Fruit fly (Drosophila melanogaster): ENCODE results near the gene Fntb.

The Fntb gene

DNA sequence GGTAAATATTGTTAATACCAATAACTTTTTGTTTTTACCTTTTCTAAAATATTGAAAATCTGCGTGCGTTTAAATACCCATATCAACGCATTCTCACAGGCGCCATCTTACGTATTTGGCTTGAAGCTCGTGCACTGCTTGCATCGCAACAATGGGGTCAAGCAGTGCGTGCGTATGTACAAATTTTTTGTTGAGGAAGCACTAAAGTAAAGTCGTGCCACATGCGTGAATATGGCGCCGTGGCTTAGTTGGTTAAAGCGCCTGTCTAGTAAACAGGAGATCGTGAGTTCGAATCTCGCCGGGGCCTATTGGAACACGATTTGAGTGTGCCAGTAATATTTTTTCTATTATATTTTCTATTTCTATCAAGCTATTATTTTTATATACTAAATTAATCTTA is 1.1 kb upstream of the Fntb start:
- TF ChIP-seq br (GFP tag; optimal IDR thresholded peaks at IDR 0.05), result peak; percentile 25
- peak; percentile 19 for TF ChIP-seq Hr83 (GFP tag; optimal IDR thresholded peaks at IDR 0.05; ENCODE audit: poor library complexity, severe bottlenecking)
- peak; percentile 27 for TF ChIP-seq rgr (GFP tag; optimal IDR thresholded peaks at IDR 0.05)
- no peak for TF ChIP-seq Dif (GFP tag; optimal IDR thresholded peaks at IDR 0.05; ENCODE audit: partially characterized antibody)
- peak in 1 of 2 experiments; percentile 20 for TF ChIP-seq foxo (GFP tag; optimal IDR thresholded peaks at IDR 0.05)
- no peak for TF ChIP-seq CrebA (GFP tag; optimal IDR thresholded peaks at IDR 0.05; ENCODE audit: borderline replicate concordance)
- TF ChIP-seq Rel (GFP tag; optimal IDR thresholded peaks at IDR 0.05), result no peak
- peak; percentile 6 for TF ChIP-seq Rel (tag; optimal IDR thresholded peaks at IDR 0.05)
- peak; percentile 66 for TF ChIP-seq Hnf4 (GFP tag; optimal IDR thresholded peaks at IDR 0.05)
- TF ChIP-seq pan (optimal IDR thresholded peaks at IDR 0.05), result no peak
- TF ChIP-seq N (GFP tag; optimal IDR thresholded peaks at IDR 0.05), result peak; percentile 60
- no peak for TF ChIP-seq CG9705 (GFP tag; optimal IDR thresholded peaks at IDR 0.05)
- TF ChIP-seq psq (GFP tag; optimal IDR thresholded peaks at IDR 0.05), result no peak
- TF ChIP-seq Sp1 (GFP tag; optimal IDR thresholded peaks at IDR 0.05), result peak; percentile 1
- no peak for TF ChIP-seq h (GFP tag; optimal IDR thresholded peaks at IDR 0.05)
- no peak for TF ChIP-seq Vsx2 (GFP tag; optimal IDR thresholded peaks at IDR 0.05; ENCODE audit: partially characterized antibody)
- peak; percentile 85 for TF ChIP-seq Myc (optimal IDR thresholded peaks at IDR 0.05)
- TF ChIP-seq HLH106 (tag; optimal IDR thresholded peaks at IDR 0.05), result peak; percentile 13

DNA sequence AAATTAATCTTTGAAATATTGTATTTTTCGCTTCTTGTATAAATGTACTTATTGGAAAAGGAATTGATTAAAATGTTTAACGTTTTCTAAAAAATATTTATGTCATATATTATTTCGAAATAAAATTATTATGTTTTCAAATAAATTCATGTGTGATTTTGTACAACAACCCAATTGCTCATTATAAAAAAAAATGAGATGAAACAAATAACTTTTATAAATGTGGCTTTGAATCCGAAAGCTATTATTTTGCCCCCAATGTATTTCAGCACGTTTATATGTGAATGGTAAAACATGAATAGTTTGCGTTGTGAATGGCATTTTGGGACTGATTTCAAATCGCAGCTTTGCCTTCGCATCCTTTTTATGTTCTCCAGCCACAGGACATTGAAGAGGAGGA is 1.8 kb downstream of the Fntb start, which contains the start of gene CG14881:
Gene CG14881, plus strand, starts transcription at position 301 of the 400 bp plus-strand sequence.
- no peak for TF ChIP-seq HLH106 (tag; optimal IDR thresholded peaks at IDR 0.05)
- no peak for TF ChIP-seq lola (GFP tag; optimal IDR thresholded peaks at IDR 0.05)
- no peak for TF ChIP-seq Jra (GFP tag; optimal IDR thresholded peaks at IDR 0.05)
- TF ChIP-seq dl (GFP tag; optimal IDR thresholded peaks at IDR 0.05; ENCODE audit: insufficient read depth in 1 of 2, partially characterized antibody in 2 of 2), result no peak
- no peak for TF ChIP-seq Hnf4 (GFP tag; optimal IDR thresholded peaks at IDR 0.05)
- no peak for TF ChIP-seq woc (GFP tag; optimal IDR thresholded peaks at IDR 0.05)
- no peak for TF ChIP-seq brk (GFP tag; optimal IDR thresholded peaks at IDR 0.05)
- TF ChIP-seq Dfd (GFP tag; optimal IDR thresholded peaks at IDR 0.05), result no peak
- no peak for TF ChIP-seq Abd-B (GFP tag; optimal IDR thresholded peaks at IDR 0.05)
- no peak for TF ChIP-seq Myc (optimal IDR thresholded peaks at IDR 0.05)
- TF ChIP-seq Rel (GFP tag; optimal IDR thresholded peaks at IDR 0.05), result no peak
- no peak for TF ChIP-seq Rel (tag; optimal IDR thresholded peaks at IDR 0.05)
- TF ChIP-seq Dif (GFP tag; optimal IDR thresholded peaks at IDR 0.05; ENCODE audit: partially characterized antibody), result no peak
- no peak for TF ChIP-seq sv (GFP tag; optimal IDR thresholded peaks at IDR 0.05)
- TF ChIP-seq tai (GFP tag; optimal IDR thresholded peaks at IDR 0.05), result no peak
- no peak for TF ChIP-seq dsf (GFP tag; optimal IDR thresholded peaks at IDR 0.05; ENCODE audit: borderline replicate concordance)
- no peak for TF ChIP-seq Hr78 (GFP tag; optimal IDR thresholded peaks at IDR 0.05)
- no peak for TF ChIP-seq psq (GFP tag; optimal IDR thresholded peaks at IDR 0.05)
- TF ChIP-seq usp (GFP tag; optimal IDR thresholded peaks at IDR 0.05), result no peak
- TF ChIP-seq sage (GFP tag; optimal IDR thresholded peaks at IDR 0.05), result no peak

DNA sequence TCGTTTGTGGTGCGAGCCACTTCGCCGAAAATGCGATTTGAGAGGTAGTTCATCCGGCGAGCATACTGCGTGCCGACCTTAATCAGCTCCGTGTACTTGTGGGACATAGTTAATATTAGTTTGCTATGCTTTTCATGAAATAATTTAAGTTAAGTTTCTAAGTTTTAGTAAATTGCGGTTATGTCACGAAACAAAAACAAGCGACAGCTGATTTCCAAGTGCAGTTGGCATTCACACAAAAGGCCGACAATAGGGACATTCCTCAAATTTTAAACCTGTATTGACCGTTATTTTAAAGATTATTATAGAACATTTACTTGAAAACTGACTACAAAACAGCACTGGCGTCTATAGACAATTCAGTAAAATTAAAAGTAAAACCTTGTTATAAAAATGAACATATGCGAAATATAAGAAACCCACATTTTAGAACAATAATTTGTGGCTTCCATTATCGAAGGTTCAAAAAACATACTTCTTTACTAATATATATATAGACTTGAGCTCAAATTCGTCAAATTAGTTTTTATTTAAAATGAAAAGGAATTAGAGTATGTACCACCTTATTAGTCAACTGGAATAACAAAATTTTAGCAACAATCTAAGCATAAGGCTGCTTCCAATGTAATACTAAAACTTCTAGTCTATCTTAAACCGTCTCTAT is 3.7 kb downstream of the Fntb start, which contains the start of gene mRpS33:
Gene mRpS33, minus strand, starts transcription at position 224 of the 664 bp plus-strand sequence.
- no peak for TF ChIP-seq CrebA (GFP tag; optimal IDR thresholded peaks at IDR 0.05; ENCODE audit: borderline replicate concordance)
- TF ChIP-seq brk (GFP tag; optimal IDR thresholded peaks at IDR 0.05), result no peak
- no peak for TF ChIP-seq N (GFP tag; optimal IDR thresholded peaks at IDR 0.05)
- no peak for TF ChIP-seq GATAd (GFP tag; optimal IDR thresholded peaks at IDR 0.05)
- TF ChIP-seq Hr78 (GFP tag; optimal IDR thresholded peaks at IDR 0.05), result no peak
- no peak for TF ChIP-seq Dfd (GFP tag; optimal IDR thresholded peaks at IDR 0.05)
- TF ChIP-seq dl (GFP tag; optimal IDR thresholded peaks at IDR 0.05; ENCODE audit: insufficient read depth in 1 of 2, partially characterized antibody in 2 of 2), result no peak
- no peak for TF ChIP-seq dsf (GFP tag; optimal IDR thresholded peaks at IDR 0.05; ENCODE audit: borderline replicate concordance)
- TF ChIP-seq sv (GFP tag; optimal IDR thresholded peaks at IDR 0.05), result no peak
- TF ChIP-seq usp (GFP tag; optimal IDR thresholded peaks at IDR 0.05), result no peak
- no peak for TF ChIP-seq br (GFP tag; optimal IDR thresholded peaks at IDR 0.05)
- TF ChIP-seq Myc (optimal IDR thresholded peaks at IDR 0.05), result no peak
- TF ChIP-seq lola (GFP tag; optimal IDR thresholded peaks at IDR 0.05), result no peak
- TF ChIP-seq Rel (GFP tag; optimal IDR thresholded peaks at IDR 0.05), result no peak
- TF ChIP-seq Rel (tag; optimal IDR thresholded peaks at IDR 0.05), result no peak

Data from whole organism, wandering third instar larva.